Worm (Caenorhabditis elegans) whole organism, mixed stage, embryonic: Measurements from ENCODE around the gene egl-10.
A peak's percentile ranks its signal among the peaks of the same experiment; 100 is the strongest.

Experiments used
- M03D4.4 ChIP-seq: sonication (generic microtip); optimal IDR thresholded peaks from 2 replicates; lab custom pipeline; 2017; ENCODE audit warnings: mild to moderate bottlenecking, missing genetic modification characterization, missing compliant biosample characterization
- bed-3 ChIP-seq: fragments of 200-800 bp; sonication (Bioruptor generic); optimal IDR thresholded peaks from 3 replicates; lab custom pipeline; 2018; ENCODE audit warnings: mild to moderate bottlenecking, missing genetic modification characterization, moderate library complexity, missing compliant biosample characterization
- blmp-1 ChIP-seq: fragments of 150-350 bp; optimal IDR thresholded peaks from 2 replicates; lab custom pipeline; 2014; ENCODE audit warnings: missing biosample characterization, missing genetic modification characterization
- ceh-39 ChIP-seq: fragments of 150-350 bp; optimal IDR thresholded peaks from 2 replicates; lab custom pipeline; 2014; ENCODE audit warnings: missing biosample characterization, missing genetic modification characterization
- ceh-43 ChIP-seq: fragments of 200-800 bp; sonication (Bioruptor generic); optimal IDR thresholded peaks from 2 replicates; lab custom pipeline; 2018; ENCODE audit warnings: mild to moderate bottlenecking, missing genetic modification characterization, moderate library complexity, missing compliant biosample characterization
- ceh-83 ChIP-seq: fragments of 200-800 bp; sonication (Bioruptor generic); optimal IDR thresholded peaks from 2 replicates; lab custom pipeline; 2018; ENCODE audit warnings: mild to moderate bottlenecking, missing genetic modification characterization, missing compliant biosample characterization
- ces-1 ChIP-seq: fragments of 150-350 bp; optimal IDR thresholded peaks from 2 replicates; lab custom pipeline; 2014; ENCODE audit warnings: missing biosample characterization, missing genetic modification reagents, missing genetic modification characterization
- cnd-1 ChIP-seq: fragments of 200-800 bp; sonication (Bioruptor generic); optimal IDR thresholded peaks from 2 replicates; lab custom pipeline; 2018; ENCODE audit warnings: mild to moderate bottlenecking, missing genetic modification characterization, missing compliant biosample characterization
- drap-1 ChIP-seq: fragments of 200-800 bp; sonication (Bioruptor generic); optimal IDR thresholded peaks from 3 replicates; lab custom pipeline; 2018; ENCODE audit warnings: mild to moderate bottlenecking, missing genetic modification characterization, missing compliant biosample characterization
- elt-1 ChIP-seq: sonication (generic microtip); optimal IDR thresholded peaks from 2 replicates; lab custom pipeline; 2017; ENCODE audit warnings: missing genetic modification characterization, mild to moderate bottlenecking, missing compliant biosample characterization, antibody characterized with exemption, moderate library complexity, borderline replicate concordance; ENCODE audit not compliant: insufficient read depth
- elt-3 ChIP-seq: fragments of 150-350 bp; optimal IDR thresholded peaks from 2 replicates; lab custom pipeline; 2014; ENCODE audit warnings: missing biosample characterization, missing genetic modification characterization
- ham-2 ChIP-seq: fragments of 200-800 bp; sonication (Bioruptor generic); optimal IDR thresholded peaks from 2 replicates; lab custom pipeline; 2018; ENCODE audit warnings: mild to moderate bottlenecking, missing genetic modification characterization, missing compliant biosample characterization
- hlh-1 ChIP-seq: fragments of 150-350 bp; optimal IDR thresholded peaks from 2 replicates; lab custom pipeline; 2014; ENCODE audit warnings: missing biosample characterization, missing genetic modification reagents, missing genetic modification characterization
- lin-13 ChIP-seq: fragments of 150-350 bp; optimal IDR thresholded peaks from 2 replicates; lab custom pipeline; 2014; ENCODE audit warnings: missing biosample characterization, missing genetic modification characterization
- lin-32 ChIP-seq: fragments of 200-800 bp; sonication (Bioruptor generic); optimal IDR thresholded peaks from 2 replicates; lab custom pipeline; 2018; ENCODE audit warnings: mild to moderate bottlenecking, missing genetic modification characterization, missing compliant biosample characterization
- lsy-2 ChIP-seq: fragments of 150-350 bp; optimal IDR thresholded peaks from 2 replicates; lab custom pipeline; 2014; ENCODE audit warnings: missing biosample characterization, missing genetic modification characterization
- mab-5 ChIP-seq: fragments of 150-350 bp; optimal IDR thresholded peaks from 2 replicates; lab custom pipeline; 2014; ENCODE audit warnings: missing biosample characterization, missing genetic modification characterization
- mep-1 ChIP-seq: fragments of 150-350 bp; optimal IDR thresholded peaks from 2 replicates; lab custom pipeline; 2017; ENCODE audit warnings: missing biosample characterization, missing genetic modification reagents, missing genetic modification characterization, inconsistent platforms
- mls-2 ChIP-seq: sonication (generic microtip); optimal IDR thresholded peaks from 2 replicates; lab custom pipeline; 2016; ENCODE audit warnings: mild to moderate bottlenecking, missing genetic modification characterization, moderate library complexity, missing compliant biosample characterization
- nhr-2 ChIP-seq: fragments of 150-350 bp; optimal IDR thresholded peaks from 2 replicates; lab custom pipeline; 2014; ENCODE audit warnings: missing biosample characterization, missing genetic modification characterization
- nhr-237 ChIP-seq: fragments of 150-350 bp; optimal IDR thresholded peaks from 2 replicates; lab custom pipeline; 2014; ENCODE audit warnings: missing biosample characterization, missing genetic modification characterization
- nhr-28 ChIP-seq: fragments of 150-350 bp; optimal IDR thresholded peaks from 2 replicates; lab custom pipeline; 2014; ENCODE audit warnings: missing biosample characterization, missing genetic modification characterization
- nhr-76 ChIP-seq: sonication (generic microtip); optimal IDR thresholded peaks from 2 replicates; lab custom pipeline; 2017; ENCODE audit warnings: missing biosample characterization, missing genetic modification characterization
- pha-4 ChIP-seq: fragments of 150-350 bp; optimal IDR thresholded peaks from 2 replicates; lab custom pipeline; 2018; ENCODE audit warnings: missing biosample characterization, missing genetic modification reagents, missing genetic modification characterization
- sem-2 ChIP-seq: fragments of 200-800 bp; sonication (Bioruptor generic); optimal IDR thresholded peaks from 2 replicates; lab custom pipeline; 2018; ENCODE audit warnings: mild to moderate bottlenecking, missing genetic modification characterization, missing compliant biosample characterization
- snpc-4 ChIP-seq: fragments of 150-350 bp; optimal IDR thresholded peaks from 2 replicates; lab custom pipeline; 2014; ENCODE audit warnings: missing biosample characterization, missing genetic modification characterization
- sptf-1 ChIP-seq: sonication (generic microtip); optimal IDR thresholded peaks from 2 replicates; lab custom pipeline; 2017; ENCODE audit warnings: mild to moderate bottlenecking, missing genetic modification characterization, moderate library complexity, missing compliant biosample characterization
- unc-120 ChIP-seq: sonication (generic microtip); optimal IDR thresholded peaks from 2 replicates; lab custom pipeline; 2017; ENCODE audit warnings: missing genetic modification characterization, missing compliant biosample characterization; ENCODE audit not compliant: poor library complexity, severe bottlenecking
- unc-39 ChIP-seq: fragments of 150-350 bp; optimal IDR thresholded peaks from 2 replicates; lab custom pipeline; 2014; ENCODE audit warnings: missing biosample characterization, missing genetic modification characterization
- unc-62 ChIP-seq: fragments of 150-350 bp; optimal IDR thresholded peaks from 2 replicates; lab custom pipeline; 2014; ENCODE audit warnings: missing biosample characterization, missing genetic modification reagents, missing genetic modification characterization
- zip-8 ChIP-seq: fragments of 150-350 bp; optimal IDR thresholded peaks from 2 replicates; lab custom pipeline; 2014; ENCODE audit warnings: missing biosample characterization, missing genetic modification characterization

Gene egl-10

ce11 chrV:12455695-12456094 is 7.1 kb downstream of the egl-10 start:
- no peak for TF ChIP-seq mls-2 (tag; lab: Kevin White, UChicago)
- no peak for TF ChIP-seq cnd-1 (tag; lab: Kevin White, UChicago)
- no peak for TF ChIP-seq unc-39 (tag; lab: Kevin White, UChicago)
- TF ChIP-seq M03D4.4 (tag; lab: Kevin White, UChicago): no peak
- TF ChIP-seq sptf-1: no peak
- no peak for TF ChIP-seq nhr-28 (tag; lab: Kevin White, UChicago)
- no peak for TF ChIP-seq ham-2
- no peak for TF ChIP-seq mep-1
- TF ChIP-seq, all 35 proteins: peak for 0

ce11 chrV:12450441-12450840 is 12.4 kb downstream of the egl-10 start, which contains the start of gene F28C1.1:
Gene F28C1.1, plus strand, starts transcription at chrV:12450805.
- no peak for TF ChIP-seq mab-5
- TF ChIP-seq ces-1 (GFP tag; lab: Kevin White, UChicago): peak; percentile 53
- TF ChIP-seq lsy-2 (tag; lab: Kevin White, UChicago): peak; percentile 20

ce11 chrV:12449902-12450301 is 12.9 kb downstream of the egl-10 start, which contains the start of gene C54D10.10:
Gene C54D10.10, minus strand, starts transcription at chrV:12450002.
- no peak for TF ChIP-seq ceh-43 (GFP tag; lab: Kevin White, UChicago)
- no peak for TF ChIP-seq ceh-83 (GFP tag; lab: Kevin White, UChicago)
- no peak for TF ChIP-seq unc-120 (tag; lab: Kevin White, UChicago)
- TF ChIP-seq ceh-39: no peak
- no peak for TF ChIP-seq nhr-237 (tag; lab: Kevin White, UChicago)
- TF ChIP-seq blmp-1 (tag; lab: Kevin White, UChicago): no peak
- TF ChIP-seq unc-39 (tag; lab: Kevin White, UChicago): no peak
- no peak for TF ChIP-seq snpc-4

ce11 chrV:12446895-12447294 is 15.9 kb downstream of the egl-10 start, which contains the start of the genes pals-38 and C54D10.9:
Gene pals-38, minus strand, starts transcription at chrV:12446995.
Gene C54D10.9, plus strand, starts transcription at chrV:12447153.
- TF ChIP-seq ham-2: no peak
- no peak for TF ChIP-seq mls-2 (tag; lab: Kevin White, UChicago)
- no peak for TF ChIP-seq lsy-2 (tag; lab: Kevin White, UChicago)
- no peak for TF ChIP-seq elt-1
- TF ChIP-seq zip-8: no peak
- no peak for TF ChIP-seq mep-1
- no peak for TF ChIP-seq blmp-1 (tag; lab: Kevin White, UChicago)
- no peak for TF ChIP-seq ceh-83 (GFP tag; lab: Kevin White, UChicago)
- TF ChIP-seq drap-1 (GFP tag; lab: Kevin White, UChicago): no peak
- TF ChIP-seq ceh-39: no peak
- TF ChIP-seq hlh-1 (tag; lab: Kevin White, UChicago): no peak
- TF ChIP-seq nhr-76 (tag; lab: Kevin White, UChicago): no peak
- TF ChIP-seq elt-3 (tag; lab: Kevin White, UChicago): no peak
- TF ChIP-seq lin-13 (tag; lab: Kevin White, UChicago): no peak
- TF ChIP-seq sem-2 (GFP tag; lab: Kevin White, UChicago): no peak
- no peak for TF ChIP-seq lin-32 (GFP tag; lab: Kevin White, UChicago)
- no peak for TF ChIP-seq ces-1 (GFP tag; lab: Kevin White, UChicago)
- TF ChIP-seq pha-4 (tag; lab: Kevin White, UChicago): no peak
- no peak for TF ChIP-seq sptf-1
- no peak for TF ChIP-seq snpc-4

- TF ChIP-seq nhr-28 (tag; lab: Kevin White, UChicago) (no peak), mep-1 (no peak), unc-62 (GFP tag; lab: Kevin White, UChicago) (no peak), lin-13 (tag; lab: Kevin White, UChicago) (no peak), nhr-2 (no peak)
Observed at ce11 chrV:12443754-12444153, 19.1 kb downstream of the egl-10 start, which contains the start of gene pals-39. Gene pals-39, minus strand, starts transcription at chrV:12443854.

ce11 chrV:12441420-12441819 is 21.4 kb downstream of the egl-10 start, which contains the start of gene pals-37:
Gene pals-37, minus strand, starts transcription at chrV:12441520.
- TF ChIP-seq drap-1 (GFP tag; lab: Kevin White, UChicago): no peak
- no peak for TF ChIP-seq bed-3 (GFP tag; lab: Kevin White, UChicago)
- TF ChIP-seq nhr-76 (tag; lab: Kevin White, UChicago): no peak
- TF ChIP-seq elt-1: no peak
- TF ChIP-seq elt-3 (tag; lab: Kevin White, UChicago): no peak
- no peak for TF ChIP-seq blmp-1 (tag; lab: Kevin White, UChicago)
- no peak for TF ChIP-seq ceh-83 (GFP tag; lab: Kevin White, UChicago)
- no peak for TF ChIP-seq unc-120 (tag; lab: Kevin White, UChicago)
- no peak for TF ChIP-seq nhr-2
- TF ChIP-seq nhr-237 (tag; lab: Kevin White, UChicago): no peak
